Worm (Caenorhabditis elegans): ENCODE results near the gene C01B9.4.

The C01B9.4 gene

DNA sequence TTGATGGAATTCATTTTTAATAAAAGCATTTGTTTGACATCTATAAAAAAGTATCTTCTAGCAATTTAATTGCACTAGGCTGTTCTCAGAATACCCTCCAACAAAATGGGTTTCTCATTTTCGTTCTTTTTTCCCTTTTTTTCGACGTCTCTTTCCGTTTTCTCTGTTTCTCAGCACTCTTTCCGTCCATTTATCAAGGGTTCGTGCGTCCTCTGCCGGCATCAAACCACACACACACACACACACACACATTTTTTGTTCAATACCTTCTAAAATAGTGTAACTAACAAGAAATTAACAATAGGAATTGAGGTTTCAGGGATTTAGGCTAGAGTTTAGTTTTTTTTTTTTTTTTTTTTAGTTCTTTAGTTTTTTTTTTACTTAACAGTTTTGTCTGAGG, 27.5 kb downstream of the C01B9.4 start:
- TF ChIP-seq nhr-25 (tag; optimal IDR thresholded peaks at IDR 0.05) (peak; percentile 20), sma-9 (GFP tag; optimal IDR thresholded peaks at IDR 0.05) (peak; percentile 1), sma-9 (tag; optimal IDR thresholded peaks at IDR 0.05) (no peak), F13H6.1 (tag; optimal IDR thresholded peaks at IDR 0.05) (no peak), sem-4 (tag; optimal IDR thresholded peaks at IDR 0.05) (peak; percentile 7), unc-55 (GFP tag; optimal IDR thresholded peaks at IDR 0.05) (peak; percentile 35), zag-1 (tag; optimal IDR thresholded peaks at IDR 0.05) (peak; percentile 35), dmd-4 (tag; optimal IDR thresholded peaks at IDR 0.05) (no peak), ceh-16 (tag; optimal IDR thresholded peaks at IDR 0.05) (no peak), C34F6.9 (tag; optimal IDR thresholded peaks at IDR 0.05) (peak; percentile 46), nhr-129 (tag; optimal IDR thresholded peaks at IDR 0.05) (no peak), unc-39 (tag; optimal IDR thresholded peaks at IDR 0.05) (no peak), mab-5 (tag; optimal IDR thresholded peaks at IDR 0.05) (no peak), lsy-2 (tag; optimal IDR thresholded peaks at IDR 0.05) (peak in 1 of 2 experiments; percentile 38)

DNA sequence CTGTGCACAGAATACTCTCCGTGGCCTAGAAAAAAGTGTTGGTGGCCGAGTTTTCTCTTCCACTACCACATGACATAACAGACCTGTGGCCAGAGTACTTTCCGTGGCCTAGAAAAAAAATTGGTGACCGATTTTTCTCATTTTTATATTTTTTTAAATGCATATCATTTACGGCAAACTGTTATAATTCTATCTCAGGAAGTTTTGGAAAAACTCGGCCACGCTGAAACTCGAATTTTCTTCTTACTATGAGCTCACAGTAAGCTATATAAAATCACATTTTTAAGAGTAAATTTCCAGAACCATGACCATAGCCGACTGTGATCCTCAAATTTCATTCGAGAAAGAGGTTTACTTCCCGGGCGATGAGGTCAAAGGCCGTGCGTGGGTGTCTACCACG, 31.8 kb downstream of the C01B9.4 start, which contains the start of gene arrd-14:
Gene arrd-14 (plus strand): TSS at position 301 of the 400 bp plus-strand sequence.
- TF ChIP-seq nhr-10 (tag; optimal IDR thresholded peaks at IDR 0.05) (no peak), R02D3.7 (tag; optimal IDR thresholded peaks at IDR 0.05) (no peak), sem-4 (tag; optimal IDR thresholded peaks at IDR 0.05) (no peak), nhr-25 (tag; optimal IDR thresholded peaks at IDR 0.05) (no peak), nhr-12 (tag; optimal IDR thresholded peaks at IDR 0.05) (no peak), nhr-11 (tag; optimal IDR thresholded peaks at IDR 0.05) (no peak), C34F6.9 (tag; optimal IDR thresholded peaks at IDR 0.05) (no peak)

DNA sequence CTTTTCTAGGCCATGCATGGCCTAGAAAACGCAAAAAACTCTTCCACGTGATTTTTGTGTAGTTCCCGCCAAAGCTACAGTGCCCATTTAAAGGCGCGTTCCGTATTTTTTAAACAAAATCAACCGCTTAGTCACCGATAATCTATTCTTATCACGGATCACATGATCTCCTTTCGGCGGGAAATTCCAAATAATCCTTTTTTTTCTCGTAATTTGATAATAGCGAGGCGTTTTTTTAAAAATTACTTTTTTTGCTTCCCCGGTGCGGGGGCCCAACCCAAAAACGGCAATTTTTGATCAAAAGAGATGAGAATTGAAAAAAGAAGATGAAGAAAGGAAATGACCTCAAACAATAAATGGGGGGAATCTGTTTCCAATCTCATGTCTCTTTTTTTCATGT, 32.8 kb downstream of the C01B9.4 start:
- no peak for TF ChIP-seq alr-1 (tag; optimal IDR thresholded peaks at IDR 0.05)
- TF ChIP-seq gmeb-1 (tag; optimal IDR thresholded peaks at IDR 0.05): peak; percentile 23

ce11 chrII:13750128-13750527, 33.7 kb downstream of the C01B9.4 start:
- TF ChIP-seq nhr-11 (tag; optimal IDR thresholded peaks at IDR 0.05) (no peak), lsy-2 (tag; optimal IDR thresholded peaks at IDR 0.05) (no peak), aly-2 (tag; optimal IDR thresholded peaks at IDR 0.05) (no peak), ceh-82 (tag; optimal IDR thresholded peaks at IDR 0.05) (no peak), ztf-4 (tag; optimal IDR thresholded peaks at IDR 0.05) (no peak), nhr-12 (tag; optimal IDR thresholded peaks at IDR 0.05) (no peak), peb-1 (tag; optimal IDR thresholded peaks at IDR 0.05) (no peak), Y55F3AM.14 (GFP tag; optimal IDR thresholded peaks at IDR 0.05) (no peak), snpc-4 (tag; optimal IDR thresholded peaks at IDR 0.05) (no peak), lin-11 (tag; optimal IDR thresholded peaks at IDR 0.05) (no peak), mbf-1 (tag; optimal IDR thresholded peaks at IDR 0.05) (no peak), alr-1 (tag; optimal IDR thresholded peaks at IDR 0.05) (no peak), blmp-1 (tag; optimal IDR thresholded peaks at IDR 0.05; ENCODE audit: insufficient read depth) (no peak), sma-3 (GFP tag; optimal IDR thresholded peaks at IDR 0.05) (no peak)

ce11 chrII:13741449-13741848, 42.3 kb downstream of the C01B9.4 start, which contains the start of gene mig-14:
mig-14 (plus strand) TSS chrII:13741738.
- no peak for TF ChIP-seq sma-9 (GFP tag; optimal IDR thresholded peaks at IDR 0.05)
- no peak for TF ChIP-seq sma-9 (tag; optimal IDR thresholded peaks at IDR 0.05)
- no peak for TF ChIP-seq snpc-4 (tag; optimal IDR thresholded peaks at IDR 0.05)
- TF ChIP-seq nhr-10 (tag; optimal IDR thresholded peaks at IDR 0.05): no peak
- no peak for TF ChIP-seq lin-13 (GFP tag; optimal IDR thresholded peaks at IDR 0.05)
- TF ChIP-seq Y55F3AM.14 (GFP tag; optimal IDR thresholded peaks at IDR 0.05): no peak
- TF ChIP-seq F13H6.1 (tag; optimal IDR thresholded peaks at IDR 0.05): no peak
- no peak for TF ChIP-seq unc-62 (GFP tag; optimal IDR thresholded peaks at IDR 0.05)
- TF ChIP-seq ZK546.5 (tag; optimal IDR thresholded peaks at IDR 0.05): no peak
- no peak for TF ChIP-seq ztf-1 (GFP tag; conservative IDR thresholded peaks at IDR 0.05)
- no peak for TF ChIP-seq nhr-21 (tag; optimal IDR thresholded peaks at IDR 0.05)
- no peak for TF ChIP-seq nhr-237 (tag; optimal IDR thresholded peaks at IDR 0.05)

Measured in whole organism, L2 larva.